Fruit fly (Drosophila melanogaster) whole organism, embryonic: ENCODE data around the gene Tis11.

ENCODE experiments used
- Adf1 ChIP-seq: fragments of 200-800 bp; sonication (Bioruptor generic); IDR thresholded peaks from 2 replicates; pipeline ENCODE4 v1.3.6; 2022; ENCODE audit warnings: missing biosample characterization, missing genetic modification characterization
- CG10267 ChIP-seq: fragments of 200-800 bp; sonication (Bioruptor generic); optimal IDR thresholded peaks from 2 replicates; lab custom pipeline; 2018; ENCODE audit warnings: missing biosample characterization, mild to moderate bottlenecking, missing genetic modification characterization, moderate library complexity
- CG10654 ChIP-seq: fragments of 200-800 bp; sonication (Bioruptor generic); optimal IDR thresholded peaks from 2 replicates; lab custom pipeline; 2016; ENCODE audit warnings: missing biosample characterization, missing genetic modification characterization
- CG11398 ChIP-seq: fragments of 200-800 bp; sonication (Bioruptor generic); optimal IDR thresholded peaks from 2 replicates; lab custom pipeline; 2016; ENCODE audit warnings: missing biosample characterization, missing genetic modification characterization
- CG12769 ChIP-seq: fragments of 200-800 bp; sonication (Bioruptor generic); optimal IDR thresholded peaks from 2 replicates; lab custom pipeline; 2019; ENCODE audit warnings: missing biosample characterization, mild to moderate bottlenecking, missing genetic modification characterization, moderate library complexity
- CG12942 ChIP-seq: fragments of 200-800 bp; sonication (Bioruptor generic); optimal IDR thresholded peaks from 3 replicates; lab custom pipeline; 2016; ENCODE audit warnings: missing biosample characterization, missing genetic modification characterization
- CG14710 ChIP-seq: fragments of 200-800 bp; sonication (Bioruptor generic); optimal IDR thresholded peaks from 3 replicates; lab custom pipeline; 2019; ENCODE audit warnings: missing biosample characterization, mild to moderate bottlenecking, missing genetic modification characterization, moderate library complexity
- CG15479 ChIP-seq: fragments of 200-800 bp; sonication (Bioruptor generic); optimal IDR thresholded peaks from 3 replicates; lab custom pipeline; 2019; ENCODE audit warnings: missing biosample characterization, mild to moderate bottlenecking, missing genetic modification characterization, moderate library complexity
- CG15696 ChIP-seq: fragments of 200-800 bp; sonication (Bioruptor generic); optimal IDR thresholded peaks from 2 replicates; lab custom pipeline; 2019; ENCODE audit warnings: missing biosample characterization, mild to moderate bottlenecking, missing genetic modification characterization, moderate library complexity
- CG1603 ChIP-seq: fragments of 200-800 bp; sonication (Bioruptor generic); optimal IDR thresholded peaks from 2 replicates; lab custom pipeline; 2019; ENCODE audit warnings: missing biosample characterization, mild to moderate bottlenecking, missing genetic modification characterization, moderate library complexity
- CG18476 ChIP-seq: fragments of 200-800 bp; sonication (Bioruptor generic); optimal IDR thresholded peaks from 2 replicates; lab custom pipeline; 2016; ENCODE audit warnings: missing biosample characterization, mild to moderate bottlenecking, missing genetic modification characterization
- CG18599 ChIP-seq: fragments of 200-800 bp; sonication (Bioruptor generic); optimal IDR thresholded peaks from 3 replicates; lab custom pipeline; 2017; ENCODE audit warnings: missing biosample characterization, missing genetic modification characterization, mild to moderate bottlenecking, moderate library complexity, missing genetic modification reagents
- CG2678 ChIP-seq: fragments of 200-800 bp; sonication (Bioruptor generic); optimal IDR thresholded peaks from 3 replicates; lab custom pipeline; 2019; ENCODE audit warnings: missing biosample characterization, mild to moderate bottlenecking, missing genetic modification characterization, moderate library complexity
- CG2712 ChIP-seq: fragments of 200-800 bp; optimal IDR thresholded peaks from 3 replicates; lab custom pipeline; 2019; ENCODE audit warnings: missing biosample characterization, mild to moderate bottlenecking, missing genetic modification characterization, moderate library complexity
- CG34224 ChIP-seq: fragments of 200-800 bp; sonication (Bioruptor generic); IDR thresholded peaks from 3 replicates; pipeline ENCODE4 v1.3.6; 2022; ENCODE audit warnings: missing biosample characterization, missing genetic modification characterization; ENCODE audit not compliant: partially characterized antibody
- CG3838 ChIP-seq: fragments of 200-800 bp; sonication (Bioruptor generic); optimal IDR thresholded peaks from 3 replicates; lab custom pipeline; 2016; ENCODE audit warnings: missing biosample characterization, missing genetic modification characterization
- CG6813 ChIP-seq: fragments of 200-800 bp; sonication (Bioruptor generic); optimal IDR thresholded peaks from 2 replicates; lab custom pipeline; 2017; ENCODE audit warnings: missing biosample characterization, missing genetic modification characterization, mild to moderate bottlenecking, moderate library complexity, missing genetic modification reagents
- D ChIP-seq, 2 experiments: fragments of 200-800 bp in 1 of 2; fragments of >200 bp in 1 of 2; sonication (Bioruptor generic) in 1 of 2; optimal IDR thresholded peaks; 2 replicates in 1 of 2; 3 replicates in 1 of 2; lab custom pipeline; 2017; ENCODE audit warnings: mild to moderate bottlenecking in 1 of 2, missing biosample characterization in 1 of 2, missing genetic modification characterization in 1 of 2, missing genetic modification reagents in 1 of 2
- Deaf1 ChIP-seq: fragments of 200-800 bp; optimal IDR thresholded peaks from 3 replicates; lab custom pipeline; 2019; ENCODE audit warnings: missing biosample characterization, mild to moderate bottlenecking, missing genetic modification characterization, moderate library complexity
- Drgx ChIP-seq: fragments of 200-800 bp; sonication (Bioruptor generic); IDR thresholded peaks from 2 replicates; pipeline ENCODE4 v1.3.6; 2022; ENCODE audit warnings: missing biosample characterization, missing genetic modification characterization
- HLH3B ChIP-seq: fragments of 200-800 bp; sonication (Bioruptor generic); IDR thresholded peaks from 2 replicates; pipeline ENCODE4 v1.3.6; 2022; ENCODE audit warnings: missing biosample characterization, missing genetic modification characterization
- HLH4C ChIP-seq: fragments of 200-800 bp; sonication (Bioruptor generic); IDR thresholded peaks from 3 replicates; pipeline ENCODE4 v1.3.6; 2022; ENCODE audit warnings: missing biosample characterization, missing genetic modification characterization; ENCODE audit not compliant: partially characterized antibody
- Hmr ChIP-seq: fragments of 200-800 bp; sonication (Bioruptor generic); optimal IDR thresholded peaks from 3 replicates; lab custom pipeline; 2017; ENCODE audit warnings: mild to moderate bottlenecking, missing biosample characterization, missing genetic modification reagents, missing genetic modification characterization
- NFAT ChIP-seq: fragments of 200-800 bp; sonication (Bioruptor generic); IDR thresholded peaks from 2 replicates; pipeline ENCODE4 v1.3.6; 2022; ENCODE audit warnings: missing biosample characterization, missing genetic modification characterization
- Side ChIP-seq: fragments of 200-800 bp; sonication (Bioruptor generic); optimal IDR thresholded peaks from 2 replicates; lab custom pipeline; 2016; ENCODE audit warnings: missing biosample characterization, missing genetic modification characterization
- Stat92E ChIP-seq, 3 experiments: fragments of >200 bp in 2 of 3; fragments of 200-800 bp in 1 of 3; sonication (Bioruptor generic) in 1 of 3; optimal IDR thresholded peaks; 2 replicates each; lab custom pipeline; 2017 to 2019; ENCODE audit warnings: missing biosample characterization in 3 of 3, missing genetic modification characterization in 3 of 3, mild to moderate bottlenecking in 1 of 3, moderate library complexity in 1 of 3
- btn ChIP-seq: fragments of 200-800 bp; sonication (Bioruptor generic); optimal IDR thresholded peaks from 2 replicates; lab custom pipeline; 2016; ENCODE audit warnings: missing biosample characterization, missing genetic modification characterization
- crol ChIP-seq: fragments of 200-800 bp; sonication (Bioruptor generic); IDR thresholded peaks from 2 replicates; pipeline ENCODE4 v1.3.6; 2022; ENCODE audit warnings: missing biosample characterization, missing genetic modification characterization
- cwo ChIP-seq: fragments of 200-800 bp; sonication (Bioruptor generic); optimal IDR thresholded peaks from 3 replicates; lab custom pipeline; 2017; ENCODE audit warnings: missing biosample characterization, missing genetic modification characterization, mild to moderate bottlenecking, moderate library complexity, missing genetic modification reagents
- dan ChIP-seq: fragments of 200-800 bp; sonication (Bioruptor generic); IDR thresholded peaks from 2 replicates; pipeline ENCODE4 v1.3.6; 2022; ENCODE audit warnings: missing biosample characterization, missing genetic modification characterization
- ems ChIP-seq: fragments of 200-800 bp; sonication (Bioruptor generic); optimal IDR thresholded peaks from 3 replicates; lab custom pipeline; 2016; ENCODE audit warnings: missing biosample characterization, missing genetic modification characterization
- exex ChIP-seq: fragments of 200-800 bp; sonication (Bioruptor generic); optimal IDR thresholded peaks from 4 replicates; lab custom pipeline; 2018; ENCODE audit warnings: missing biosample characterization, mild to moderate bottlenecking, missing genetic modification characterization, moderate library complexity
- fd102C ChIP-seq: fragments of 200-800 bp; sonication (Bioruptor generic); optimal IDR thresholded peaks from 2 replicates; lab custom pipeline; 2018; ENCODE audit warnings: missing biosample characterization, mild to moderate bottlenecking, missing genetic modification characterization, moderate library complexity
- gem ChIP-seq: fragments of 200-800 bp; sonication (Bioruptor generic); optimal IDR thresholded peaks from 2 replicates; lab custom pipeline; 2019; ENCODE audit warnings: missing biosample characterization, mild to moderate bottlenecking, missing genetic modification characterization, moderate library complexity
- insv ChIP-seq, 2 experiments: fragments of 200-800 bp; sonication (Bioruptor generic); optimal IDR thresholded peaks; 3 replicates each; lab custom pipeline; 2016 to 2018; ENCODE audit warnings: missing biosample characterization in 2 of 2, missing genetic modification characterization in 2 of 2
- lab ChIP-seq: fragments of 200-800 bp; sonication (Bioruptor generic); optimal IDR thresholded peaks from 3 replicates; lab custom pipeline; 2017; ENCODE audit warnings: missing biosample characterization, missing genetic modification characterization, mild to moderate bottlenecking, moderate library complexity, missing genetic modification reagents
- mirr ChIP-seq: fragments of 200-800 bp; sonication (Bioruptor generic); optimal IDR thresholded peaks from 3 replicates; lab custom pipeline; 2018; ENCODE audit warnings: missing biosample characterization, mild to moderate bottlenecking, missing genetic modification characterization
- pfk ChIP-seq: fragments of 200-800 bp; sonication (Bioruptor generic); optimal IDR thresholded peaks from 2 replicates; lab custom pipeline; 2018; ENCODE audit warnings: missing biosample characterization, mild to moderate bottlenecking, missing genetic modification characterization, moderate library complexity
- phol ChIP-seq: fragments of 200-800 bp; sonication (Bioruptor generic); optimal IDR thresholded peaks from 3 replicates; lab custom pipeline; 2018; ENCODE audit warnings: missing biosample characterization, mild to moderate bottlenecking, missing genetic modification characterization, moderate library complexity
- ranshi ChIP-seq: fragments of 200-800 bp; sonication (Bioruptor generic); IDR thresholded peaks from 2 replicates; pipeline ENCODE4 v1.3.6; 2022; ENCODE audit warnings: missing biosample characterization, missing genetic modification characterization
- row ChIP-seq: fragments of 200-800 bp; sonication (Bioruptor generic); IDR thresholded peaks from 3 replicates; pipeline ENCODE4 v1.3.6; 2022; ENCODE audit warnings: missing biosample characterization, missing genetic modification characterization
- sim ChIP-seq: fragments of 200-800 bp; sonication (Bioruptor generic); IDR thresholded peaks from 2 replicates; pipeline ENCODE4 v1.3.6; 2022; ENCODE audit warnings: missing biosample characterization, missing genetic modification characterization
- sqz ChIP-seq: fragments of 200-800 bp; sonication (Bioruptor generic); optimal IDR thresholded peaks from 3 replicates; lab custom pipeline; 2018; ENCODE audit warnings: missing biosample characterization, mild to moderate bottlenecking, missing genetic modification characterization
- sug ChIP-seq: fragments of 200-800 bp; optimal IDR thresholded peaks from 2 replicates; lab custom pipeline; 2019; ENCODE audit warnings: missing biosample characterization, mild to moderate bottlenecking, missing genetic modification characterization, moderate library complexity
- twi ChIP-seq: fragments of 200-800 bp; optimal IDR thresholded peaks from 2 replicates; lab custom pipeline; 2019; ENCODE audit warnings: missing biosample characterization, mild to moderate bottlenecking, missing genetic modification characterization, moderate library complexity

Tis11 gene

DNA sequence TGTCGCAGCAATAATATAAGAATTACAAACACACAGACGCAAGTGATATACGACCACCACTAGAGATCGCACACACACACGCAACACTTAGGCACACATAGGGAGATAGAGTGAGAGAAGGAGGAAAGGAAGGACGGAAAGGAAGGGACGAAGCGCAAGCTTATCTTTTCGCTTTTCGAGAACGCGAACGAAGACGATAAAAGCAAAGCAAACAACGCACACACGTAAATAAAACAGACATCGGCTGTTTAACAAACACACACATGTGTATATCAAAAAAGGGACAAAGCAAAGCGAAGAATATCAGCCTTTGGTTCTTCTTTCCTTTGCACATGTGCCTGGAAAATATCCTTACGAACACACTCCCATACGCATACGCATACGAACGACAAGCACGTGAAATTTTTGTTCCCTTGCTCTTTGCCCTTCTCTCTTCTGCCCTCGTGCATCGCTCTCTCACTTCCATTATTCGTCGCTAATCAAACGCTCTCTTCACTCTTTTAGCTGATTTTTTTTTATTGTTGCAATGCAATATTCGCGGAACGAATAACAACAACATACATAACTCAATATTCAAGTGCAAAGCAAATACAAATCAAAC lies 915 bp downstream of the Tis11 start (continued):
- peak; percentile 10 for TF ChIP-seq Hmr (GFP tag; lab: Kevin White, UChicago)
- peak in 1 of 3 experiments; percentile 56 for TF ChIP-seq Stat92E (GFP tag; optimal IDR thresholded peaks at IDR 0.05; lab: Kevin White, UChicago)
- TF ChIP-seq sug (tag; lab: Kevin White, UChicago) = peak; percentile 34
- no peak for TF ChIP-seq phol
- TF ChIP-seq CG15479 (GFP tag; lab: Kevin White, UChicago) = peak; percentile 98
- peak; percentile 37 for TF ChIP-seq CG18599 (GFP tag; lab: Kevin White, UChicago)
- TF ChIP-seq pfk (GFP tag; lab: Kevin White, UChicago) = peak; percentile 34
- peak; percentile 69 for TF ChIP-seq twi (tag; lab: Kevin White, UChicago)
- no peak for TF ChIP-seq CG12942 (GFP tag; lab: Kevin White, UChicago)
- no peak for TF ChIP-seq CG14710 (tag; lab: Kevin White, UChicago)
- peak; percentile 4 for TF ChIP-seq CG1603 (tag; lab: Kevin White, UChicago)
- peak; percentile 34 for TF ChIP-seq sqz
- no peak for TF ChIP-seq sim (GFP tag; lab: Robert Waterston, UW)
- no peak for TF ChIP-seq dan (GFP tag; lab: Robert Waterston, UW)
- peak; percentile 24 for TF ChIP-seq CG2678 (tag; lab: Kevin White, UChicago)
- no peak for TF ChIP-seq NFAT
- TF ChIP-seq Side (GFP tag; lab: Kevin White, UChicago) = peak; percentile 11
- peak; percentile 3 for TF ChIP-seq lab
- TF ChIP-seq HLH3B (GFP tag; lab: Robert Waterston, UW) = 0 out of 2 replicates have a peak, but pooled peaks have one; percentile 27
- peak; percentile 17 for TF ChIP-seq gem (tag; lab: Kevin White, UChicago)
- TF ChIP-seq CG18476 (GFP tag; lab: Kevin White, UChicago) = no peak
- TF ChIP-seq CG12769 (tag; lab: Kevin White, UChicago) = peak; percentile 28
- TF ChIP-seq Adf1 = peak; percentile 21; the same call in 1 of the 2 replicates
- peak; percentile 38 for TF ChIP-seq exex (tag; lab: Kevin White, UChicago)
- peak; percentile 16 for TF ChIP-seq CG11398
- TF ChIP-seq CG6813 (GFP tag; lab: Kevin White, UChicago) = peak; percentile 34
- TF ChIP-seq CG15696 (tag; lab: Kevin White, UChicago) = peak; percentile 77
- no peak for TF ChIP-seq btn
- TF ChIP-seq fd102C = peak; percentile 17
- TF ChIP-seq mirr = peak; percentile 22
- TF ChIP-seq CG10654 (GFP tag; lab: Kevin White, UChicago) = no peak
- no peak for TF ChIP-seq CG34224 (GFP tag; lab: Robert Waterston, UW)
- peak in 1 of 2 experiments; percentile 33 for TF ChIP-seq insv (GFP tag; optimal IDR thresholded peaks at IDR 0.05; lab: Kevin White, UChicago)
- TF ChIP-seq CG2712 = no peak
- TF ChIP-seq CG3838 (GFP tag; lab: Kevin White, UChicago) = no peak
- TF ChIP-seq CG10267 (tag; lab: Kevin White, UChicago) = peak; percentile 10
- peak; percentile 59 for TF ChIP-seq cwo (GFP tag; lab: Kevin White, UChicago)
- no peak for TF ChIP-seq Drgx (GFP tag; lab: Robert Waterston, UW)
- peak; percentile 8; the same call in 1 of the 3 replicates for TF ChIP-seq row (GFP tag; lab: Robert Waterston, UW)
- peak; percentile 74 for TF ChIP-seq Deaf1 (tag; lab: Kevin White, UChicago)
- TF ChIP-seq crol (GFP tag; lab: Robert Waterston, UW) = peak; percentile 80
- no peak for TF ChIP-seq ranshi
- peak; percentile 61 for TF ChIP-seq D (optimal IDR thresholded peaks at IDR 0.05; lab: Kevin White, UChicago)
- TF ChIP-seq D (GFP tag; optimal IDR thresholded peaks at IDR 0.05; lab: Kevin White, UChicago) = no peak
- no peak for TF ChIP-seq HLH4C (GFP tag; lab: Robert Waterston, UW)
- TF ChIP-seq ems (GFP tag; lab: Kevin White, UChicago) = no peak
